Fruit fly (Drosophila melanogaster) whole organism, embryonic: ENCODE measurements around the gene CG31807.

Experiments used
- CG10147 ChIP-seq: fragments of 200-800 bp; sonication (Bioruptor generic); optimal IDR thresholded peaks from 2 replicates; lab custom pipeline; 2019; ENCODE audit warnings: missing biosample characterization, mild to moderate bottlenecking, missing genetic modification characterization, moderate library complexity
- CG12155 ChIP-seq: fragments of 200-800 bp; sonication (Bioruptor generic); optimal IDR thresholded peaks from 3 replicates; lab custom pipeline; 2016; ENCODE audit warnings: missing biosample characterization, missing genetic modification characterization
- CG13287 ChIP-seq: fragments of 200-800 bp; sonication (Bioruptor generic); IDR thresholded peaks from 2 replicates; pipeline ENCODE4 v1.3.6; 2022; ENCODE audit warnings: missing biosample characterization, missing genetic modification characterization; ENCODE audit not compliant: partially characterized antibody
- CG13775 ChIP-seq: fragments of 200-800 bp; sonication (Bioruptor generic); optimal IDR thresholded peaks from 3 replicates; lab custom pipeline; 2017; ENCODE audit warnings: missing biosample characterization, mild to moderate bottlenecking, missing genetic modification characterization
- CG13894 ChIP-seq: fragments of 200-800 bp; sonication (Bioruptor generic); optimal IDR thresholded peaks from 3 replicates; lab custom pipeline; 2018; ENCODE audit warnings: missing biosample characterization, mild to moderate bottlenecking, missing genetic modification characterization, moderate library complexity
- CG15601 ChIP-seq: fragments of 200-800 bp; sonication (Bioruptor generic); optimal IDR thresholded peaks from 3 replicates; lab custom pipeline; 2019; ENCODE audit warnings: missing biosample characterization, mild to moderate bottlenecking, missing genetic modification characterization, moderate library complexity
- CG1603 ChIP-seq: fragments of 200-800 bp; sonication (Bioruptor generic); optimal IDR thresholded peaks from 2 replicates; lab custom pipeline; 2019; ENCODE audit warnings: missing biosample characterization, mild to moderate bottlenecking, missing genetic modification characterization, moderate library complexity
- CG16813 ChIP-seq: fragments of 200-800 bp; sonication (Bioruptor generic); IDR thresholded peaks from 3 replicates; pipeline ENCODE4 v1.3.6; 2022; ENCODE audit warnings: missing biosample characterization, missing genetic modification characterization; ENCODE audit not compliant: partially characterized antibody
- CG17361 ChIP-seq: fragments of 200-800 bp; sonication (Bioruptor generic); IDR thresholded peaks from 3 replicates; pipeline ENCODE4 v1.3.6; 2022; ENCODE audit warnings: missing biosample characterization, missing genetic modification characterization
- CG17385 ChIP-seq: fragments of 200-800 bp; sonication (Bioruptor generic); optimal IDR thresholded peaks from 3 replicates; lab custom pipeline; 2018; ENCODE audit warnings: missing biosample characterization, mild to moderate bottlenecking, missing genetic modification characterization
- CG18262 ChIP-seq: fragments of 200-800 bp; optimal IDR thresholded peaks from 3 replicates; lab custom pipeline; 2019; ENCODE audit warnings: missing biosample characterization, mild to moderate bottlenecking, missing genetic modification characterization, moderate library complexity
- CG2678 ChIP-seq: fragments of 200-800 bp; sonication (Bioruptor generic); optimal IDR thresholded peaks from 3 replicates; lab custom pipeline; 2019; ENCODE audit warnings: missing biosample characterization, mild to moderate bottlenecking, missing genetic modification characterization, moderate library complexity
- CG30020 ChIP-seq: fragments of 200-800 bp; optimal IDR thresholded peaks from 2 replicates; lab custom pipeline; 2019; ENCODE audit warnings: missing biosample characterization, mild to moderate bottlenecking, missing genetic modification characterization, moderate library complexity
- CG31224 ChIP-seq: fragments of 200-800 bp; sonication (Bioruptor generic); IDR thresholded peaks from 2 replicates; pipeline ENCODE4 v1.3.6; 2022; ENCODE audit warnings: missing biosample characterization, missing genetic modification characterization
- CG3281 ChIP-seq: fragments of 200-800 bp; sonication (Bioruptor generic); optimal IDR thresholded peaks from 3 replicates; lab custom pipeline; 2017; ENCODE audit warnings: missing biosample characterization, mild to moderate bottlenecking, missing genetic modification characterization
- CG33557 ChIP-seq: fragments of 200-800 bp; sonication (Bioruptor generic); optimal IDR thresholded peaks from 2 replicates; lab custom pipeline; 2019; ENCODE audit warnings: missing biosample characterization, mild to moderate bottlenecking, missing genetic modification characterization, moderate library complexity
- CG34224 ChIP-seq: fragments of 200-800 bp; sonication (Bioruptor generic); IDR thresholded peaks from 3 replicates; pipeline ENCODE4 v1.3.6; 2022; ENCODE audit warnings: missing biosample characterization, missing genetic modification characterization; ENCODE audit not compliant: partially characterized antibody
- CG34376 ChIP-seq: fragments of 200-800 bp; sonication (Bioruptor generic); optimal IDR thresholded peaks from 2 replicates; lab custom pipeline; 2018; ENCODE audit warnings: missing biosample characterization, mild to moderate bottlenecking, missing genetic modification characterization
- CG7271 ChIP-seq: fragments of 200-800 bp; sonication (Bioruptor generic); optimal IDR thresholded peaks from 2 replicates; lab custom pipeline; 2018; ENCODE audit warnings: missing biosample characterization, mild to moderate bottlenecking, missing genetic modification characterization, moderate library complexity
- Doc2 ChIP-seq: fragments of 200-800 bp; sonication (Bioruptor generic); IDR thresholded peaks from 2 replicates; pipeline ENCODE4 v1.3.6; 2022; ENCODE audit warnings: missing biosample characterization, missing genetic modification characterization
- Doc3 ChIP-seq: fragments of 200-800 bp; sonication (Bioruptor generic); IDR thresholded peaks from 3 replicates; pipeline ENCODE4 v1.3.6; 2022; ENCODE audit warnings: missing biosample characterization, missing genetic modification characterization; ENCODE audit not compliant: partially characterized antibody
- Dp ChIP-seq: fragments of 200-800 bp; sonication (Bioruptor generic); optimal IDR thresholded peaks from 2 replicates; lab custom pipeline; 2018; ENCODE audit warnings: missing biosample characterization, mild to moderate bottlenecking, missing genetic modification characterization, moderate library complexity
- Elba2 ChIP-seq: fragments of 200-800 bp; sonication (Bioruptor generic); optimal IDR thresholded peaks from 3 replicates; lab custom pipeline; 2016; ENCODE audit warnings: missing biosample characterization, missing genetic modification characterization
- Lhr ChIP-seq: fragments of 200-800 bp; sonication (Bioruptor generic); optimal IDR thresholded peaks from 3 replicates; lab custom pipeline; 2017; ENCODE audit warnings: mild to moderate bottlenecking, missing biosample characterization, missing genetic modification reagents, missing genetic modification characterization
- Mes4 ChIP-seq: fragments of 200-800 bp; sonication (Bioruptor generic); optimal IDR thresholded peaks from 2 replicates; lab custom pipeline; 2016; ENCODE audit warnings: missing biosample characterization, missing genetic modification characterization
- NC2α ChIP-seq: fragments of 200-800 bp; sonication (Bioruptor generic); optimal IDR thresholded peaks from 2 replicates; lab custom pipeline; 2016; ENCODE audit warnings: missing biosample characterization, missing genetic modification characterization
- Nf-YC ChIP-seq: fragments of 200-800 bp; optimal IDR thresholded peaks from 3 replicates; lab custom pipeline; 2019; ENCODE audit warnings: missing biosample characterization, mild to moderate bottlenecking, missing genetic modification characterization, moderate library complexity
- Scr ChIP-seq: fragments of 200-800 bp; sonication (Bioruptor generic); IDR thresholded peaks from 2 replicates; pipeline ENCODE4 v1.3.6; 2022; ENCODE audit warnings: missing biosample characterization, missing genetic modification characterization; ENCODE audit not compliant: partially characterized antibody
- br ChIP-seq: fragments of >200 bp; optimal IDR thresholded peaks from 2 replicates; lab custom pipeline; 2017
- chif ChIP-seq, 2 experiments: fragments of 200-800 bp; sonication (Bioruptor generic); optimal IDR thresholded peaks; 3 replicates each; lab custom pipeline; 2016; ENCODE audit warnings: missing biosample characterization in 2 of 2, missing genetic modification characterization in 2 of 2
- dpn ChIP-seq, 2 experiments: fragments of 200-800 bp; sonication (Bioruptor generic); optimal IDR thresholded peaks; 3 replicates each; lab custom pipeline; 2016; ENCODE audit warnings: missing biosample characterization in 2 of 2, missing genetic modification characterization in 2 of 2
- emc ChIP-seq: fragments of 200-800 bp; sonication (Bioruptor generic); optimal IDR thresholded peaks from 2 replicates; lab custom pipeline; 2016; ENCODE audit warnings: missing biosample characterization, missing genetic modification characterization
- ewg ChIP-seq: fragments of 200-800 bp; sonication (Bioruptor generic); optimal IDR thresholded peaks from 3 replicates; lab custom pipeline; 2017; ENCODE audit warnings: mild to moderate bottlenecking, missing biosample characterization, missing genetic modification reagents, missing genetic modification characterization
- gcm ChIP-seq: fragments of 200-800 bp; sonication (Bioruptor generic); optimal IDR thresholded peaks from 2 replicates; lab custom pipeline; 2019; ENCODE audit warnings: missing biosample characterization, mild to moderate bottlenecking, missing genetic modification characterization, moderate library complexity
- gcm2 ChIP-seq: fragments of 200-800 bp; sonication (Bioruptor generic); optimal IDR thresholded peaks from 2 replicates; lab custom pipeline; 2016; ENCODE audit warnings: missing biosample characterization, missing genetic modification characterization
- gfzf ChIP-seq: fragments of 200-800 bp; sonication (Bioruptor generic); optimal IDR thresholded peaks from 2 replicates; lab custom pipeline; 2016; ENCODE audit warnings: missing biosample characterization, mild to moderate bottlenecking, missing genetic modification characterization, moderate library complexity
- grau ChIP-seq: fragments of 200-800 bp; optimal IDR thresholded peaks from 3 replicates; lab custom pipeline; 2019; ENCODE audit warnings: missing biosample characterization, mild to moderate bottlenecking, missing genetic modification characterization, moderate library complexity
- gsb-n ChIP-seq: fragments of 200-800 bp; sonication (Bioruptor generic); optimal IDR thresholded peaks from 3 replicates; lab custom pipeline; 2018; ENCODE audit warnings: missing biosample characterization, mild to moderate bottlenecking, missing genetic modification characterization
- lola ChIP-seq, 3 experiments: fragments of >200 bp in 2 of 3; fragments of 200-800 bp in 1 of 3; sonication (Bioruptor generic) in 1 of 3; optimal IDR thresholded peaks; 2 replicates each; lab custom pipeline; 2017 to 2019; ENCODE audit warnings: missing biosample characterization in 3 of 3, missing genetic modification characterization in 3 of 3, mild to moderate bottlenecking in 1 of 3, moderate library complexity in 1 of 3
- maf-S ChIP-seq: fragments of 200-800 bp; sonication (Bioruptor generic); optimal IDR thresholded peaks from 2 replicates; lab custom pipeline; 2016; ENCODE audit warnings: missing biosample characterization, missing genetic modification characterization
- mirr ChIP-seq: fragments of 200-800 bp; sonication (Bioruptor generic); optimal IDR thresholded peaks from 3 replicates; lab custom pipeline; 2018; ENCODE audit warnings: missing biosample characterization, mild to moderate bottlenecking, missing genetic modification characterization
- mld ChIP-seq: fragments of 200-800 bp; sonication (Bioruptor generic); IDR thresholded peaks from 3 replicates; pipeline ENCODE4 v1.3.6; 2022; ENCODE audit warnings: missing biosample characterization, missing genetic modification characterization; ENCODE audit not compliant: partially characterized antibody
- nerfin-1 ChIP-seq: fragments of 200-800 bp; sonication (Bioruptor generic); optimal IDR thresholded peaks from 3 replicates; lab custom pipeline; 2019; ENCODE audit warnings: missing biosample characterization, mild to moderate bottlenecking, missing genetic modification characterization, moderate library complexity
- pb ChIP-seq: fragments of 200-800 bp; sonication (Bioruptor generic); optimal IDR thresholded peaks from 3 replicates; lab custom pipeline; 2016; ENCODE audit warnings: missing biosample characterization, missing genetic modification characterization
- sna ChIP-seq: fragments of 200-800 bp; sonication (Bioruptor generic); IDR thresholded peaks from 2 replicates; pipeline ENCODE4 v1.3.6; 2022; ENCODE audit warnings: missing biosample characterization, missing genetic modification characterization; ENCODE audit not compliant: partially characterized antibody
- unpg ChIP-seq: fragments of 200-800 bp; sonication (Bioruptor generic); optimal IDR thresholded peaks from 3 replicates; lab custom pipeline; 2018; ENCODE audit warnings: missing biosample characterization, mild to moderate bottlenecking, missing genetic modification characterization, moderate library complexity

CG31807 gene

dm6 chr2L:16719643-16720515 lies 36.1 kb upstream of the CG31807 start, which contains the start of gene Cyt-c-p (continued):
- 0 out of 3 replicates have a peak, but pooled peaks have one; percentile 34 for TF ChIP-seq CG17361 (GFP tag; lab: Robert Waterston, UW)
- peak; percentile 13 for TF ChIP-seq gsb-n (tag; lab: Kevin White, UChicago)
- TF ChIP-seq CG13775 = peak; percentile 6
- TF ChIP-seq CG31224 (GFP tag; lab: Robert Waterston, UW) = no peak
- TF ChIP-seq CG15601 (tag; lab: Kevin White, UChicago) = peak; percentile 57
- TF ChIP-seq CG7271 (tag; lab: Kevin White, UChicago) = no peak
- TF ChIP-seq grau (tag; lab: Kevin White, UChicago) = peak; percentile 37
- TF ChIP-seq Doc2 (GFP tag; lab: Robert Waterston, UW) = no peak
- peak; percentile 33 for TF ChIP-seq mirr
- TF ChIP-seq pb = peak; percentile 26
- TF ChIP-seq gcm2 (GFP tag; lab: Kevin White, UChicago) = peak; percentile 6
- TF ChIP-seq Doc3 (GFP tag; lab: Robert Waterston, UW) = peak; percentile 47; the same call in 1 of the 3 replicates
- TF ChIP-seq CG30020 (tag; lab: Kevin White, UChicago) = peak; percentile 44
- peak; percentile 1 for TF ChIP-seq ewg (GFP tag; lab: Kevin White, UChicago)
- peak; percentile 0 for TF ChIP-seq maf-S (GFP tag; lab: Kevin White, UChicago)
- peak; percentile 55 for TF ChIP-seq Nf-YC (tag; lab: Kevin White, UChicago)
- peak in 1 of 3 experiments; percentile 3 for TF ChIP-seq lola (GFP tag; optimal IDR thresholded peaks at IDR 0.05; lab: Kevin White, UChicago)
- peak; percentile 98 for TF ChIP-seq gfzf (GFP tag; lab: Kevin White, UChicago)
- peak; percentile 16 for TF ChIP-seq unpg (GFP tag; lab: Kevin White, UChicago)
- peak; percentile 38 for TF ChIP-seq CG2678
- peak; percentile 43 for TF ChIP-seq CG10147 (GFP tag; lab: Kevin White, UChicago)
- TF ChIP-seq CG16813 (GFP tag; lab: Robert Waterston, UW) = peak; percentile 56; the same call in 1 of the 3 replicates
- no peak for TF ChIP-seq mld (GFP tag; lab: Robert Waterston, UW)
- peak; percentile 47 for TF ChIP-seq CG3281
- TF ChIP-seq Elba2 (GFP tag; lab: Kevin White, UChicago) = no peak
- TF ChIP-seq Mes4 (GFP tag; lab: Kevin White, UChicago) = peak; percentile 7
- TF ChIP-seq CG34224 (GFP tag; lab: Robert Waterston, UW) = peak; percentile 48
- peak; percentile 16 for TF ChIP-seq CG33557 (GFP tag; lab: Kevin White, UChicago)
- peak; percentile 19 for TF ChIP-seq nerfin-1 (tag; lab: Kevin White, UChicago)
- no peak for TF ChIP-seq br (lab: Kevin White, UChicago)
- no peak for TF ChIP-seq NC2α (GFP tag; lab: Kevin White, UChicago)
- TF ChIP-seq dpn (GFP tag; optimal IDR thresholded peaks at IDR 0.05; lab: Kevin White, UChicago) = peak; percentile 10 to 57
- peak; percentile 16 for TF ChIP-seq CG17385 (GFP tag; lab: Kevin White, UChicago)
- peak; percentile 68 for TF ChIP-seq Scr (GFP tag; lab: Robert Waterston, UW)
- peak; percentile 75 for TF ChIP-seq CG13894
- TF ChIP-seq sna (GFP tag; lab: Robert Waterston, UW) = 0 out of 2 replicates have a peak, but pooled peaks have one; percentile 41
- peak; percentile 0 for TF ChIP-seq CG18262 (tag; lab: Kevin White, UChicago)
- peak; percentile 11 for TF ChIP-seq CG12155 (GFP tag; lab: Kevin White, UChicago)
- no peak for TF ChIP-seq emc (GFP tag; lab: Kevin White, UChicago)
- peak in 1 of 2 experiments; percentile 3 for TF ChIP-seq chif (GFP tag; optimal IDR thresholded peaks at IDR 0.05; lab: Kevin White, UChicago)
- TF ChIP-seq gcm = peak; percentile 40
- TF ChIP-seq CG1603 (tag; lab: Kevin White, UChicago) = peak; percentile 55
- peak; percentile 72 for TF ChIP-seq CG13287
- peak; percentile 99 for TF ChIP-seq Dp (GFP tag; lab: Kevin White, UChicago)
- TF ChIP-seq CG34376 (GFP tag; lab: Kevin White, UChicago) = peak; percentile 88
- peak; percentile 93 for TF ChIP-seq Lhr (GFP tag; lab: Kevin White, UChicago)
